Worm (Caenorhabditis elegans): ENCODE measurements around the gene mig-23.
A peak's percentile ranks its signal among the peaks of the same experiment; 100 is the strongest.

Gene mig-23

ce11 chrX:5905764-5906163 lies 42.9 kb downstream of the mig-23 start:
- TF ChIP-seq W03F9.2 (tag; optimal IDR thresholded peaks at IDR 0.05) = no peak
- no peak for TF ChIP-seq dao-5 (tag; optimal IDR thresholded peaks at IDR 0.05)
- TF ChIP-seq him-1 (tag; optimal IDR thresholded peaks at IDR 0.05) = no peak

DNA sequence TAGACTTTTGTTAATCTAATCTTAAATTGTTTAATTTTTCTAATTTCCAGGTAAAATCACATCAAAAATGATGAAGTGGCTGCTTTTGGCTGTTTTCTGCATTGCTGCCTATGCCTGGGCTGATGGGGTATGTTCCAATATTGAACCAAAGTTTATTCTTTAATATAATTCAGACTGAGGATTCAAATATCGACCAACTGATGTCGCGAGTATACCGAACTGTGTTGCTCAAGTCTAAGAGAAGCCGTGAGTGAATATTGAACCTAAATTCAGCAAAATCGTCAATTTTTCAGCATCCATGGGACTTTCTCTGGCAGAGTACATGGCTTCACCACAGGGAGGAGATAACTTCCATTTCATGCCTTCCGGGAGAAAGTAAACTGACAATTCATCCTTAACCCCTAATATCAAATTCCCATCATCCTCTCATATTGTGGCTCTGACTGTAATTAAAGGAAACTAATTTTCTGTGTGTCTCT lies 44.0 kb downstream of the mig-23 start, which contains the start of gene nlp-49:
TSS of gene nlp-49 (plus strand) at position 51 of the 479 bp plus-strand sequence.
- TF ChIP-seq W03F9.2 (tag; optimal IDR thresholded peaks at IDR 0.05) = no peak
- TF ChIP-seq him-1 (tag; optimal IDR thresholded peaks at IDR 0.05) = no peak
- no peak for TF ChIP-seq dao-5 (tag; optimal IDR thresholded peaks at IDR 0.05)

ce11 chrX:5903896-5904295 lies 44.8 kb downstream of the mig-23 start:
- no peak for TF ChIP-seq him-1 (tag; optimal IDR thresholded peaks at IDR 0.05)
- TF ChIP-seq dao-5 (tag; optimal IDR thresholded peaks at IDR 0.05) = no peak
- no peak for TF ChIP-seq W03F9.2 (tag; optimal IDR thresholded peaks at IDR 0.05)

- TF ChIP-seq W03F9.2 (tag; optimal IDR thresholded peaks at IDR 0.05) = no peak
Measured at ce11 chrX:5901499-5901898, 47.2 kb downstream of the mig-23 start.

DNA sequence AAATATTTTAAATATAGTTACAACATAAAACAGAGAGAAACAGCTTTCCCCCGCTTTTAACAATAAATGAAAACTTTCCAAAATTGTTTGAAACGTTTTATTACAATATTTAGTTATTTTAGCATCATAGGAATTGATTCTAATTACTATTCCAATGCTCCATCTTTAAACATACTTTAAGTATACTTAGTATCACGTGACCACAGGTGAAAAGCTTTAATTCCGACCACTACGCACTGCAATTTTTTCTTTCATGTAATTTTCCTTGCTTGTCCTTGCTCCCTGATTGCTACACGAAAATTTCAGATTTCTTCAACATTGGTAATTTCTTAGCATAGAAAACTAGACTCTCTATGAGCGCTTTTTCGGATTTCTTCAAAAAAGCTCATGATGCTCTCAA lies 51.6 kb downstream of the mig-23 start, which contains the start of gene tbc-16:
TSS of gene tbc-16 (plus strand) at position 301 of the 400 bp plus-strand sequence.
- no peak for TF ChIP-seq dao-5 (tag; optimal IDR thresholded peaks at IDR 0.05)
- no peak for TF ChIP-seq him-1 (tag; optimal IDR thresholded peaks at IDR 0.05)
- no peak for TF ChIP-seq W03F9.2 (tag; optimal IDR thresholded peaks at IDR 0.05)

ce11 chrX:5896001-5896400 lies 52.7 kb downstream of the mig-23 start:
- TF ChIP-seq him-1 (tag; optimal IDR thresholded peaks at IDR 0.05) = peak; percentile 3
- TF ChIP-seq W03F9.2 (tag; optimal IDR thresholded peaks at IDR 0.05) = no peak
- no peak for TF ChIP-seq dao-5 (tag; optimal IDR thresholded peaks at IDR 0.05)
